Fruit fly (Drosophila melanogaster) whole organism, larva: ENCODE measurements around the gene CG10512.

Experiments used
- noc ChIP-seq: fragments of 200-800 bp; sonication (Bioruptor generic); optimal IDR thresholded peaks from 3 replicates; lab custom pipeline; 2019; ENCODE audit warnings: missing biosample characterization, mild to moderate bottlenecking, missing genetic modification characterization, moderate library complexity

The CG10512 gene

DNA sequence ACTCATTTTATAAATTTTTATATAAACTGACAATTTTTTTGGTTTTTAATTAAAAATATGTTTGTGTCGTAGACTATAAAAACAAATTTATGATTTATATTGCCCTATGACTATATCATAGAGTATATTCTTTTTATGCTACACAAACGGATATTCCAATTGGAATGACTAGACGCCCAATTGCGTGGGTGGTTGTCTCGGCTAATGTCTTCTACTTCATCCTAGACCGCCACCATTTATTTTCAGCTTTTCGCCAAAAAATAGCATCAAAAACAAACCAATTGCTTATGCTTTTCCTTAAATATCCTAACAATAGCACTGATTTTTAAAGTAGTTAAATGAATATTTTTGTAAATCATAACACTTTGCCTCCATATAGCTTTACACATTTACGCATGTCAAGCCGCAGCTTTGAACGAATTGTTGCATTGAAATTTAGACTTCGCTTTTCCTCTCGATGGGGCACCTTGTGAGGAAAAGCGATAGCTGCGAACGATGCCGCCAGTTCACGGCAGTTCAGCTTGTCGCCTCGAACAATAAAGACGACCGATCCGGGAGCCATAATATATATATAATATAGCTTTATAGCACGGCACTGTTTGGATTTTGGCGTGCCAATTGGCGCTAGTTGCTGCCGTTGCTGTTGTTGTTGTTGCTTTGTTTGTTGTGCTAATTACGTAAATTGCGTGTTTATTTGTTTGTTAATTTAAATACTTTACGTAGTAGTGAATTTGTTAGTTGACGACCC lies 517 bp upstream of the CG10512 start:
- peak; percentile 3 for TF ChIP-seq noc

DNA sequence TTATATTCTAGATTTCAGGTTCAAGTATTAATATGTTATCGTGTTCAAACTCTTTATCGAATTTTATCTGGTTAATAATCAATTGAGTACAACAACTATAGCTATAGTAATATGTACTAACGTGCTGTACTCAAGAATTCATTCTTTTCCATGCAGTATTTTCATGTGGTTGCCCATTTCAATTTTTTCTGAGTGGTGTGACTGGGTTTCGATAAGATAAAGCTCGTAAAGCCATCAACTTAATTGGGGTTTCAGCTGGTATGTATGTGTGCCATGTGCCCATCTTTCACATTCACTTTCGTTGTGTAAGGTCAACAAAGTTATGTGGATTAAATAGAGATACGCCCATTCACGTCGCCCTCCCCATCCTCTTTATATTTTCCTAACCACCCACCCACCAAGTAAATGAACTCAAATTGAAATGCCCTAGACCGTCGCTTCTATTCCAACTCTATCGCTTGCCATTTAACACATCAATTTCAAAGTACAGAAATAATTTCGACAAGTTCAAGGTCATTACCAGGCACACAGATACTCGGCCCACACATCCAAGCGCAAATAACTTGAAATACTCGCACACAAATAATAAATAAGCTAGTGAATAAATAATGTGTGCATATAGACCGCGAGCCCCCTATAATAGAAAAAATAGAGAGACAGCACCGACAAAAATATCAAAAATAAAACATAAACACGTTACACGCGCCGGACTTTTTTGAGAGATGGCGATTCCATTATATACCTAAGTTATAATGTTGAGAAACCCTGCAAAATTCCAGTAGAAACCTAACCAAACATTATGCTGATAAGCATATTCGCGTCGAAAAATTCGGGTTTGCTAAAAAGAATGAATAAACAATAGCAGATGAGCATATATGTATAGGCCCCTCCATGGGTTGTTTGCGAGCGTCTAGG lies 2.1 kb downstream of the CG10512 start:
- TF ChIP-seq noc: peak; percentile 79

DNA sequence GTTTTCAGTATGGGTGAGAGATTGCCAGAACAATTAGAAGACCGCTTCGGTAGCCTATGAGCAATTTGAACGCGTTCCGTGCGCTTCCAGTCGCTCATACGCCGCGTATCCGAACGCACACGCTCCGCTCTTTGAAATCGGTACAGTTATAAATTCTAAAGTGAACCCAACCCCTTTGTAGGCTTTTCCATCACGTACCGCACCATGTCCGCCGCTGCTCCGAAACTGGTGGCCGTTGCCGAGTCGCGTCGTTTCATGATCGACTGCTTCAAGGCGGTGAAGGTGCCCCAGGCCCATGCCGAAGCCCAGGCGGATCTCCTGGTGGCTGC lies 2.7 kb downstream of the CG10512 start:
- no peak for TF ChIP-seq noc

dm6 chr3L:21206486-21206885 lies 3.8 kb downstream of the CG10512 start:
- no peak for TF ChIP-seq noc

- TF ChIP-seq noc: no peak
These were observed 7.3 kb downstream of the CG10512 start, which contains the start of the genes CG10510 and CG10508 for dm6 chr3L:21209921-21210532. TSS of gene CG10510 (minus strand) at chr3L:21210084. TSS of gene CG10508 (plus strand) at chr3L:21210215.

DNA sequence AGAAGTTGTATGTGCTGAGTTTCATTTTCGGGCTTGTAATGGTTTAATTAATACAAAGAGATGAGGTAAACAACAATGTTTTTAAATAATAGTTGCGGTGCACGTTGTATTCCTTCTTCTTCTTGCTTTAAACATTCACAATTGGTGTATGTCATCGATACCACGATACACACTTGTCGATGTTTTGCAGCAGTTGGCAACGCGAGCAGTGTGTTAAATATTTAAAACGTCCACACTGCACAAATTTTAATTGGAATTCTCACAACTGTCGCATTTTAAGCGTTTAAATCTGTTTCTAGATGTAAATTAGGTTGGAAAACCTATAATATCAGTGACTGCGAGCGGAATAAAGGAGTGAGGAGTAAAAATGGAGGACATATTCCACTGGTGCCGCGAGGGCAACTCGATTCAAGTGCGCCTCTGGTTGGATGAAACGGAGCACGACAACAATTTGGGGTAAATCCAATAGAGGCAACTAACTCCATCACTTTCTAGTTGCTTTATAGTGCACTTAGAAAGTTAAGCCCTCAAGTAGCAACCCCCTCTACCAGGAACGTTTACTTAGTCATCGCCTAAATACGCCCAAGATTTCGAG lies 14.1 kb downstream of the CG10512 start, which contains the start of the genes Trmt112 and Ilk:
TSS of gene Trmt112 (minus strand) at position 143 of the 595 bp plus-strand sequence.
TSS of gene Ilk (plus strand) at position 205 of the 595 bp plus-strand sequence.
- no peak for TF ChIP-seq noc

dm6 chr3L:21219160-21219559 lies 16.4 kb downstream of the CG10512 start:
- TF ChIP-seq noc: no peak

- TF ChIP-seq noc: no peak
These were observed 17.4 kb downstream of the CG10512 start, which contains the start of gene CG43219 for dm6 chr3L:21220100-21220499. TSS of gene CG43219 (plus strand) at chr3L:21220400.

- TF ChIP-seq noc: no peak
These were observed 20.5 kb downstream of the CG10512 start for dm6 chr3L:21223268-21223667.

DNA sequence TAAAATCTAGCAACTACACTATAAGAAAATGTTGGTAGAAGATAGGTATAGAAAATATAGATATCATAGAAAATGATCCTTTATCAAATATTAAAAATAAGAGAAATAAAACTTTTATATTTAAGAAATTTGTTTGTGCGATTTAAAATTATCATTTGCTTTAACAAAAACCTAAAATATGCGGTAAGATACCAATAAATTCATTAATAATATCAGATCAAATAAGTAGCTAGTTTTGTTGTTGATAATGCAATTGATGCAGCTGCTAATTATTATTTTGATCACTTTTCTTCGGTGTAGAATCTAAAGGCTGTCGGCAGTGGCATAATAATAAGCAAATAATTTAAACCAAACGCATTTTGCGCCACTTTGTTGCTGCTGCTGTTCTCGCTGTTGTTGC lies 21.6 kb downstream of the CG10512 start:
- no peak for TF ChIP-seq noc

DNA sequence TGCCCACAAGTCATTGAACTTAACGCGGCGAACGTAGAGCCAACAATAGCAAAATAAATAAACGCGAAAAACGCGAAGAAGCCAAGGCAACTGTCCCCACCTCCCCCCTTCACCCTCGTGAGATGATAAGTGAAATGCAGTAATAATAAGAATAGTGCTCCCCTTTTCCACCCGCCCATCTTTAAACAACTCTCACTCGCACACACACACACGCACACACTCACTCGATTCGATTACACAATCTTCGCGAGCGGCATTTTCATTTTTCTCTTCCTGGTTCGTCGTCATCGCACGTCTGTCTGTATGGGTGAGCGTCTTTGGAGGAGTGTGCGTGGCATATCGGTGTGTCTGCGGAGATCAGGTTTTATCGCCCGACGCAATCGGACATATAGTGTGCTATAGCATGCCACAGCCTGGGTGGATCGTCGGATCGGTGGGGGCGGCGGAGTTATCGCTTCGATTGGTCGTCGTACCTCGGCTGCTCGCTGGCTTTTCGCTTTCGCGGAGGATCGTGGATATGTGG lies 22.0 kb downstream of the CG10512 start:
- no peak for TF ChIP-seq noc

- no peak for TF ChIP-seq noc
These were observed 22.9 kb downstream of the CG10512 start for dm6 chr3L:21225642-21226041.

DNA sequence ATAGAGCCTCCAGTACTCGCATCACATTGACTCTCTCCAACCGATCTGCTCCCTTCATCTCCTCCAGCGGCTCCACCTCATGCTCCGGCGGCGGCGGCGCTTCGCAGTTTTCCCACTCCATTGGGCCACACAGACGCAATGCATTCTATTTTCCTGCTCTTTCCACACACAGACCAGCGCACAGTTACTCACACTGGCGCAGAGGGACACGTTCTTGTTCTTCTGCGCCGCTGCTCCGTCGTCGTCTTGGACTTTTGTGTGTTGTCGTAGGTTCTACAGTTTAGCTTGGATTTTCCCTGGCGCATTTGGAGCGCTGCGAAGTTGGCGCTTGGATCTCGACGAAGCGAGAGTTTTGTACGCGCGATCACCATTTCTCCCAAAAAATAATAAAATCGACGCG lies 23.6 kb downstream of the CG10512 start, which contains the start of gene Eip78C:
TSS of gene Eip78C (plus strand) at position 301 of the 400 bp plus-strand sequence.
- TF ChIP-seq noc: no peak

dm6 chr3L:21229764-21230163 lies 27.0 kb downstream of the CG10512 start:
- no peak for TF ChIP-seq noc

- no peak for TF ChIP-seq noc
These were observed 28.0 kb downstream of the CG10512 start for dm6 chr3L:21230762-21231161.

DNA sequence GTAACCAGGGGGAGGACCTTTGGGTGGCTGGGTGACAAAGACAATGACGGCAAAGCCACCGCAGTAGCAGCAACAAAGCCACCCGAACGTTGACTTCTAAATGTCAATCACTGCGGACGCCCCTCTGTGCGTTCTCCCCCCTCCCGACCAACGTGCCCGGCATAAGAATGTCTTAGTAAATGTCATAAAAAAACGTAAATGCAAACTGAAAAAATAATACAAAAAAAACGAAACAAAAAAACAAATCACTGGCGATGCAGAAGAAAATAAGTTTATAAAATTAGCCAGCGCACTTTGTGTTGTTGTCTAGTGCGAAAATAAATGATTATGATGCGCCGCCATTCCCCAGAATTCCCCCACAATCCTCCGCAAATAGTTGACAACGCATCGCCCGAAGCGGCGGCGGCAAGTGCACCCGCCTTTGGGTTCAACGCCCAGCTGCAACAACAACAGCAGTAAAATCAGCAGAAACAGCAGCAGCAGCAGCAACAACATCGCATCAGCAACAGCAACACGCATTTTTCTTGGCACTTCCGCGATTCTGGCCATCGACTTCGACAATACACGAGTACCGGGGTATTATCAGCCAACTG lies 34.3 kb downstream of the CG10512 start:
- TF ChIP-seq noc: no peak
